Fruit fly (Drosophila melanogaster) whole organism, adult: ENCODE results near the gene CG15177.

ENCODE experiments used
- CG12768 ChIP-seq: fragments of 200-800 bp; sonication (Bioruptor generic); optimal IDR thresholded peaks from 2 replicates; lab custom pipeline; 2017; ENCODE audit warnings: missing biosample characterization, missing genetic modification characterization, mild to moderate bottlenecking, moderate library complexity, missing genetic modification reagents
- CG7101 ChIP-seq: fragments of 200-800 bp; sonication (Bioruptor generic); optimal IDR thresholded peaks from 2 replicates; lab custom pipeline; 2018; ENCODE audit warnings: missing biosample characterization, mild to moderate bottlenecking, missing genetic modification characterization, moderate library complexity
- bab1 ChIP-seq: fragments of 200-800 bp; sonication (Bioruptor generic); optimal IDR thresholded peaks from 3 replicates; lab custom pipeline; 2019; ENCODE audit warnings: missing biosample characterization, mild to moderate bottlenecking, missing genetic modification characterization, moderate library complexity
- cnc ChIP-seq, 2 experiments: fragments of >200 bp; optimal IDR thresholded peaks; 2 replicates each; lab custom pipeline; 2017
- kay ChIP-seq: fragments of 200-800 bp; sonication (Bioruptor generic); peaks from one replicate; lab custom pipeline; 2016; ENCODE audit warnings: missing biosample characterization, missing genetic modification characterization, borderline replicate concordance
- ovo ChIP-seq: fragments of 200-800 bp; sonication (Bioruptor generic); optimal IDR thresholded peaks from 2 replicates; lab custom pipeline; 2016; ENCODE audit warnings: missing biosample characterization, missing genetic modification characterization

- no peak for TF ChIP-seq CG12768
- no peak for TF ChIP-seq ovo (GFP tag; lab: Kevin White, UChicago)
- TF ChIP-seq cnc (optimal IDR thresholded peaks at IDR 0.05; lab: Kevin White, UChicago) = no peak
- TF ChIP-seq kay (GFP tag; lab: Kevin White, UChicago) = no peak
- no peak for TF ChIP-seq CG7101
- TF ChIP-seq bab1 (GFP tag; lab: Kevin White, UChicago) = no peak
Observed at dm6 chr3R:6600942-6601341, 28.2 kb downstream of the CG15177 start, which contains the start of gene CG31482.
